Worm (Caenorhabditis elegans) whole organism, L3 larva: ENCODE measurements around the gene mrpl-44.

Experiments
- R02D3.7 ChIP-seq: fragments of 150-350 bp; optimal IDR thresholded peaks from 2 replicates; lab custom pipeline; 2014; ENCODE audit warnings: missing biosample characterization, missing genetic modification characterization
- ZK546.5 ChIP-seq: sonication (generic microtip); optimal IDR thresholded peaks from 2 replicates; lab custom pipeline; 2017; ENCODE audit warnings: missing biosample characterization, missing genetic modification characterization
- aly-2 ChIP-seq: fragments of 150-350 bp; optimal IDR thresholded peaks from 2 replicates; lab custom pipeline; 2014; ENCODE audit warnings: missing biosample characterization, missing genetic modification characterization
- ama-1 ChIP-seq: fragments of 150-350 bp; optimal IDR thresholded peaks from 2 replicates; lab custom pipeline; 2018
- ceh-16 ChIP-seq: sonication (generic microtip); optimal IDR thresholded peaks from 2 replicates; lab custom pipeline; 2017; ENCODE audit warnings: missing biosample characterization, missing genetic modification characterization
- ceh-28 ChIP-seq: fragments of 150-350 bp; optimal IDR thresholded peaks from 2 replicates; lab custom pipeline; 2014; ENCODE audit warnings: missing biosample characterization, missing genetic modification reagents, missing genetic modification characterization
- ceh-82 ChIP-seq: fragments of 150-350 bp; optimal IDR thresholded peaks from 2 replicates; lab custom pipeline; 2014; ENCODE audit warnings: missing biosample characterization, missing genetic modification characterization
- ceh-9 ChIP-seq: sonication (generic microtip); optimal IDR thresholded peaks from 2 replicates; lab custom pipeline; 2018; ENCODE audit warnings: missing biosample characterization, missing genetic modification characterization
- daf-12 ChIP-seq: fragments of 150-350 bp; optimal IDR thresholded peaks from 2 replicates; lab custom pipeline; 2014; ENCODE audit warnings: missing biosample characterization, missing genetic modification reagents, missing genetic modification characterization
- egl-27 ChIP-seq: sonication (generic microtip); optimal IDR thresholded peaks from 4 replicates; lab custom pipeline; 2017; ENCODE audit warnings: missing biosample characterization, missing genetic modification reagents, missing genetic modification characterization
- egl-5 ChIP-seq: fragments of 150-350 bp; optimal IDR thresholded peaks from 2 replicates; lab custom pipeline; 2017; ENCODE audit warnings: missing biosample characterization, missing genetic modification reagents, missing genetic modification characterization, inconsistent platforms
- elt-1 ChIP-seq: fragments of 150-350 bp; optimal IDR thresholded peaks from 2 replicates; lab custom pipeline; 2014; ENCODE audit warnings: missing biosample characterization, missing genetic modification characterization
- elt-2 ChIP-seq: sonication (generic microtip); optimal IDR thresholded peaks from 2 replicates; lab custom pipeline; 2016; ENCODE audit warnings: missing genetic modification reagents, mild to moderate bottlenecking, missing genetic modification characterization, missing compliant biosample characterization
- elt-3 ChIP-seq, 3 experiments: fragments of 150-350 bp in 1 of 3; sonication (generic microtip) in 2 of 3; optimal IDR thresholded peaks; 2 replicates in 2 of 3; 4 replicates in 1 of 3; lab custom pipeline; 2014 to 2017; ENCODE audit warnings: missing biosample characterization in 3 of 3, missing genetic modification characterization in 3 of 3
- eor-1 ChIP-seq, 2 experiments: fragments of 150-350 bp; optimal IDR thresholded peaks; 2 replicates each; lab custom pipeline; 2014 to 2018; ENCODE audit warnings: missing biosample characterization in 2 of 2, missing genetic modification characterization in 2 of 2
- fkh-10 ChIP-seq: sonication (generic microtip); optimal IDR thresholded peaks from 2 replicates; lab custom pipeline; 2017; ENCODE audit warnings: missing biosample characterization, missing genetic modification reagents, missing genetic modification characterization
- fkh-2 ChIP-seq: fragments of 150-350 bp; optimal IDR thresholded peaks from 2 replicates; lab custom pipeline; 2014; ENCODE audit warnings: missing biosample characterization, missing genetic modification reagents, missing genetic modification characterization
- fos-1 ChIP-seq: fragments of 150-350 bp; optimal IDR thresholded peaks from 2 replicates; lab custom pipeline; 2014; ENCODE audit warnings: missing biosample characterization, missing genetic modification characterization
- hmg-11 ChIP-seq: sonication (generic microtip); optimal IDR thresholded peaks from 2 replicates; lab custom pipeline; 2016; ENCODE audit warnings: missing genetic modification characterization, missing compliant biosample characterization
- jun-1 ChIP-seq: fragments of 150-350 bp; optimal IDR thresholded peaks from 2 replicates; lab custom pipeline; 2014; ENCODE audit warnings: missing biosample characterization, missing genetic modification reagents, missing genetic modification characterization
- lin-15B ChIP-seq: fragments of 150-350 bp; optimal IDR thresholded peaks from 2 replicates; lab custom pipeline; 2014; ENCODE audit warnings: missing biosample characterization, missing genetic modification characterization
- lin-39 ChIP-seq: fragments of 150-350 bp; optimal IDR thresholded peaks from 2 replicates; lab custom pipeline; 2018; ENCODE audit warnings: missing biosample characterization, missing genetic modification reagents, missing genetic modification characterization
- lsy-12 ChIP-seq: sonication (generic microtip); optimal IDR thresholded peaks from 2 replicates; lab custom pipeline; 2016; ENCODE audit warnings: mild to moderate bottlenecking, missing genetic modification characterization, missing compliant biosample characterization
- mdl-1 ChIP-seq: fragments of 150-350 bp; optimal IDR thresholded peaks from 2 replicates; lab custom pipeline; 2014; ENCODE audit warnings: missing biosample characterization, missing genetic modification characterization
- mml-1 ChIP-seq: fragments of 150-350 bp; sonication (generic microtip); optimal IDR thresholded peaks from 3 replicates; lab custom pipeline; 2014; ENCODE audit warnings: missing biosample characterization, missing genetic modification characterization
- nfya-1 ChIP-seq: sonication (generic microtip); optimal IDR thresholded peaks from 2 replicates; lab custom pipeline; 2017; ENCODE audit warnings: missing genetic modification characterization, mild to moderate bottlenecking, missing compliant biosample characterization, antibody characterized with exemption, moderate library complexity; ENCODE audit not compliant: insufficient read depth
- nhr-11 ChIP-seq: fragments of 150-350 bp; optimal IDR thresholded peaks from 2 replicates; lab custom pipeline; 2014; ENCODE audit warnings: missing biosample characterization, missing genetic modification characterization
- nhr-12 ChIP-seq: fragments of 150-350 bp; optimal IDR thresholded peaks from 2 replicates; lab custom pipeline; 2014; ENCODE audit warnings: missing biosample characterization, missing genetic modification characterization
- nhr-23 ChIP-seq: fragments of 150-350 bp; optimal IDR thresholded peaks from 2 replicates; lab custom pipeline; 2014; ENCODE audit warnings: missing biosample characterization, missing genetic modification reagents, missing genetic modification characterization
- nhr-237 ChIP-seq: fragments of 150-350 bp; optimal IDR thresholded peaks from 2 replicates; lab custom pipeline; 2014; ENCODE audit warnings: missing biosample characterization, missing genetic modification characterization
- nhr-25 ChIP-seq: sonication (generic microtip); optimal IDR thresholded peaks from 2 replicates; lab custom pipeline; 2017; ENCODE audit warnings: missing biosample characterization, missing genetic modification characterization
- nhr-28 ChIP-seq: fragments of 150-350 bp; optimal IDR thresholded peaks from 2 replicates; lab custom pipeline; 2014; ENCODE audit warnings: missing biosample characterization, missing genetic modification characterization
- nhr-43 ChIP-seq: sonication (generic microtip); optimal IDR thresholded peaks from 2 replicates; lab custom pipeline; 2016; ENCODE audit warnings: mild to moderate bottlenecking, missing genetic modification characterization, missing compliant biosample characterization; ENCODE audit not compliant: poor library complexity, severe bottlenecking
- nhr-67 ChIP-seq: fragments of 150-350 bp; optimal IDR thresholded peaks from 2 replicates; lab custom pipeline; 2014; ENCODE audit warnings: missing biosample characterization, missing genetic modification characterization
- nhr-76 ChIP-seq: fragments of 150-350 bp; sonication (generic microtip); optimal IDR thresholded peaks from 5 replicates; lab custom pipeline; 2014; ENCODE audit warnings: missing biosample characterization, missing genetic modification characterization
- nhr-77 ChIP-seq: fragments of 150-350 bp; optimal IDR thresholded peaks from 2 replicates; lab custom pipeline; 2014; ENCODE audit warnings: missing biosample characterization, missing genetic modification characterization
- pha-4 ChIP-seq: fragments of 150-350 bp; optimal IDR thresholded peaks from 2 replicates; lab custom pipeline; 2014; ENCODE audit warnings: missing biosample characterization, missing genetic modification reagents, missing genetic modification characterization
- pqm-1 ChIP-seq: fragments of 150-350 bp; optimal IDR thresholded peaks from 2 replicates; lab custom pipeline; 2017; ENCODE audit warnings: missing biosample characterization, missing genetic modification characterization, inconsistent platforms
- sea-2 ChIP-seq: fragments of 150-350 bp; sonication (generic microtip); optimal IDR thresholded peaks from 4 replicates; lab custom pipeline; 2014; ENCODE audit warnings: missing biosample characterization, missing genetic modification reagents, missing genetic modification characterization
- skn-1 ChIP-seq: fragments of 150-350 bp; optimal IDR thresholded peaks from 2 replicates; lab custom pipeline; 2014; ENCODE audit warnings: missing biosample characterization, missing genetic modification characterization
- snpc-4 ChIP-seq: fragments of 150-350 bp; optimal IDR thresholded peaks from 2 replicates; lab custom pipeline; 2014; ENCODE audit warnings: missing biosample characterization, missing genetic modification characterization
- tbx-2 ChIP-seq: sonication (generic microtip); optimal IDR thresholded peaks from 2 replicates; lab custom pipeline; 2016; ENCODE audit warnings: mild to moderate bottlenecking, missing genetic modification characterization, missing compliant biosample characterization
- unc-39 ChIP-seq: sonication (generic microtip); optimal IDR thresholded peaks from 4 replicates; lab custom pipeline; 2017; ENCODE audit warnings: missing biosample characterization, missing genetic modification characterization
- unc-62 ChIP-seq: fragments of 150-350 bp; sonication (generic microtip); optimal IDR thresholded peaks from 4 replicates; lab custom pipeline; 2014; ENCODE audit warnings: missing biosample characterization, missing genetic modification reagents, missing genetic modification characterization
- zag-1 ChIP-seq: fragments of 150-350 bp; optimal IDR thresholded peaks from 2 replicates; lab custom pipeline; 2014; ENCODE audit warnings: missing biosample characterization, missing genetic modification characterization
- ztf-11 ChIP-seq: fragments of 150-350 bp; optimal IDR thresholded peaks from 2 replicates; lab custom pipeline; 2014; ENCODE audit warnings: missing biosample characterization, missing genetic modification characterization
- ztf-4 ChIP-seq: fragments of 150-350 bp; optimal IDR thresholded peaks from 2 replicates; lab custom pipeline; 2014; ENCODE audit warnings: missing biosample characterization, missing genetic modification characterization

The mrpl-44 gene

ce11 chrIII:9053740-9054252 lies 35.4 kb downstream of the mrpl-44 start, which contains the start of gene R107.5:
Gene R107.5, minus strand, starts transcription at chrIII:9053790.
- TF ChIP-seq hmg-11 (tag; lab: Kevin White, UChicago) (peak; percentile 82), egl-27 (tag; lab: Kevin White, UChicago) (peak; percentile 30), nhr-12 (tag; lab: Kevin White, UChicago) (no peak), ceh-82 (no peak), lin-39 (tag; lab: Kevin White, UChicago) (peak; percentile 92), nhr-11 (no peak), lsy-12 (peak; percentile 99), nhr-76 (tag; lab: Kevin White, UChicago) (no peak), nhr-237 (tag; lab: Kevin White, UChicago) (no peak), pha-4 (tag; lab: Kevin White, UChicago) (peak; percentile 80), sea-2 (GFP tag; lab: Kevin White, UChicago) (peak; percentile 80), fkh-2 (no peak), elt-1 (tag; lab: Kevin White, UChicago) (peak; percentile 16), tbx-2 (tag; lab: Kevin White, UChicago) (peak; percentile 91), fkh-10 (GFP tag; lab: Kevin White, UChicago) (peak; percentile 49), ztf-4 (peak; percentile 27), ceh-28 (tag; lab: Kevin White, UChicago) (peak; percentile 80), nfya-1 (tag; lab: Kevin White, UChicago) (peak; percentile 96), nhr-67 (no peak), daf-12 (tag; lab: Kevin White, UChicago) (no peak), eor-1 (tag; optimal IDR thresholded peaks at IDR 0.05; lab: Kevin White, UChicago) (no peak), nhr-23 (tag; lab: Kevin White, UChicago) (peak; percentile 97), elt-3 (tag; optimal IDR thresholded peaks at IDR 0.05; lab: Kevin White, UChicago) (peak; percentile 26 to 84 (median 75)), ZK546.5 (tag; lab: Kevin White, UChicago) (no peak), egl-5 (peak; percentile 90), jun-1 (tag; lab: Kevin White, UChicago) (peak; percentile 97), nhr-77 (no peak), ceh-9 (tag; lab: Kevin White, UChicago) (no peak), mdl-1 (peak; percentile 87), unc-39 (tag; lab: Kevin White, UChicago) (no peak), unc-62 (GFP tag; lab: Kevin White, UChicago) (no peak), zag-1 (tag; lab: Kevin White, UChicago) (no peak), mml-1 (peak; percentile 56), elt-2 (tag; lab: Kevin White, UChicago) (peak; percentile 67), R02D3.7 (tag; lab: Kevin White, UChicago) (peak; percentile 62), ztf-11 (tag; lab: Kevin White, UChicago) (no peak), snpc-4 (tag; lab: Kevin White, UChicago) (no peak), ceh-16 (tag; lab: Kevin White, UChicago) (no peak), ama-1 (lab: Kevin White, UChicago) (peak; percentile 97), pqm-1 (tag; lab: Kevin White, UChicago) (peak; percentile 26), lin-15B (tag; lab: Kevin White, UChicago) (peak; percentile 79), nhr-25 (tag; lab: Kevin White, UChicago) (peak; percentile 99), aly-2 (no peak), nhr-28 (tag; lab: Kevin White, UChicago) (no peak), skn-1 (tag; lab: Kevin White, UChicago) (no peak), nhr-43 (tag; lab: Kevin White, UChicago) (peak; percentile 92), fos-1 (peak; percentile 41)
